Worm (Caenorhabditis elegans): Measurements from ENCODE around the gene fbxb-43.
"Not testable (repeated sequence)": the region's sequence is repeated elsewhere in the genome, so short reads cannot be mapped to it uniquely, and the experiment has no call there.

fbxb-43 gene

DNA sequence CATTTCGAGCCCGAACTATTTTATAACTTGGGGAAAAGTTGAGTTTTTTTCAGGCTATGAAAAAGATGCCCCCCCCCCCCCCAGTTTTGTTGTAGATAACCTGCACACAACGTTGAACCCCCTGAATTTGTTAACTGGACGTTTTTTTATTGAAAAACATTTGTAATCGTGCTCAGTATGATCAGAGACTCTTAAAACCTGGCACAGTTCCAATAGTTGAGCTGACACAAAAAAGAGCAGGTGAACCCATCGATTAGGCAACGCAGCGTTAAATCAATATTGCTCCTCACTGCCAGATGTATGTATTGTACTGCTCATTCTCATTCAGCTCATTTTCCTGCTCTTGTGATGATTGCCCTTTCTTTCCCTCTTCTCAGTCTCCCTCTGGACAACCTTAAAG is 9.6 kb downstream of the fbxb-43 start, which contains the start of gene K05F6.12:
Gene K05F6.12, plus strand, starts transcription at position 301 of the 400 bp plus-strand sequence.
- no peak for TF ChIP-seq unc-62 (GFP tag; optimal IDR thresholded peaks at IDR 0.05)

DNA sequence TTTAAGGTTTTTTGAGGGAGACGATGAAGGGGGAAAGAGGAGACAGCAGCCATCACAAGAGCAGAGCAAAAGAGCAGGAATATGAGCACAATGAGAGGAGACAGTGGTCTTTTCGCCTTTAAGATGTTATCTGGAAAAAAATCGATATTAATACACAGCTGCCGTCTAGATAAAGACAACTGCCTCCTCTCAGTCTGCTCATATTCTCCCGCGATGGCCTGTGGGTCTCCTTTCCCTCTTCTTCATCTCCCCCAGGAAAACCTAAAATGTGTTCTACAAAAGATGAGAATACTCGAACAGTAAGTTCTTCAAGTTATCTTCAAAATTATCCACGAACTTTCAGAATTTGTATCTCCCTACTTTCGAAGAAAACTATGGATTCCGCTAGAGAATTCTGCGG is 14.5 kb downstream of the fbxb-43 start, which contains the start of the genes fbxb-52 and fbxb-51:
Gene fbxb-52, minus strand, starts transcription at position 101 of the 400 bp plus-strand sequence.
Gene fbxb-51, plus strand, starts transcription at position 212 of the 400 bp plus-strand sequence.
- TF ChIP-seq unc-62 (GFP tag; optimal IDR thresholded peaks at IDR 0.05), result no peak

DNA sequence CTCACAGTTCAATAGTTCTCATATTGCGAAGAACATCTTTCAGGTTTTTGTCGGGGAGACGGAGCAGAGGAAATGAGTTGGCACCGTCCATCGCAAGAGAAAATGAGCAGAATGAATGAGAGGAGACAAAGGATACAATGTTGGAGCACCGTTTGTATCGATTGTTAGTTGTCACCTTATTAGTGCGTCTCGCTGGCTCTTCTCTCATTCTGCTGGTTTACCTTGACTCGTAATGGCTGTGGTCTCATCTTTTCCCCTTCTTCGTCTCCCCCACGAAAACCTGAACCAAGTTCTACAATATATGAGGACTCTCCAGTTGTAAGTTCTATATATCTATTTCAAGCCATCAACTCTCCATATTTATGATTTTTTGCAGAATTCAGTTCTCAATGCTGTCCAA is 20.2 kb downstream of the fbxb-43 start, which contains the start of the genes fbxb-54 and fbxb-50:
Gene fbxb-54, minus strand, starts transcription at position 101 of the 400 bp plus-strand sequence.
Gene fbxb-50, plus strand, starts transcription at position 227 of the 400 bp plus-strand sequence.
- not testable (repeated sequence) for TF ChIP-seq unc-62 (GFP tag; optimal IDR thresholded peaks at IDR 0.05)

DNA sequence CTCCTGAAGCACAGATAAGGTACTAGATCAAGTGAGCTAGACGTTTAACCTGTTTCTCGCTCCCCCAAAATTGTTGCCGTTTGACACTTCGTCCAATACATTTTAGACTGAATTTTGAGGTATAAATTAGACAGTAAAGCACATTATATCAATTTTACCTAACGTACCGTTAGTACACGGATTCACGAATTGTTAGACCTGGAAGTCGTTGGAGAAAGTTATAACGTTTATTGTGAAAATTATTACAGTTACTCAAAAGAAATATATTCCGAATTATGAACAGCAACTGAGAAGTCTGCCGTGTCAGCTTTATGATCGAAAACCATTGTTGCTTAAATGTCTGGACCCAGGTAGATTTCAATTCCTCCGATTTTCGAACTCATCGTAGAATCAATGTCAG is 24.8 kb downstream of the fbxb-43 start:
- no peak for TF ChIP-seq unc-62 (GFP tag; optimal IDR thresholded peaks at IDR 0.05)

DNA sequence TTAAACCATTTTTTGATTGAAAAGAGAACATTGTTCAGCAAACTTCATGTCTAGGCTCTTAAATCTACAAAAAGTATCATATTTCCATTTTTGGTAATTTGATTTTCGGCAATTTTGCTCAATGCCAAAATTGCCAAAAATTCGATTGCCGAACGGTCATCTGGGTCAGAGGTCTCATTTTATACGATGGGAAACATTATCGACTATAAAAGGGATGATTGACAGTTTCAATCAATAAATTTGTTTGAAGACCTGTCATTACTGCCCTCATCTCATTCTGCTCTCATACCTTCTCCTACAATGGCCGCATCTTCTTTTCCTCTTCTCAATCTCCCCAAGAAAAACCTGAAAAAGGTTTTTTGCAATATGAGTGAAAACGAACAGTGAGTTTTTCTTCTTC is 25.8 kb downstream of the fbxb-43 start, which contains the start of gene K05F6.14:
Gene K05F6.14, plus strand, starts transcription at position 301 of the 400 bp plus-strand sequence.
- TF ChIP-seq unc-62 (GFP tag; optimal IDR thresholded peaks at IDR 0.05), result no peak

DNA sequence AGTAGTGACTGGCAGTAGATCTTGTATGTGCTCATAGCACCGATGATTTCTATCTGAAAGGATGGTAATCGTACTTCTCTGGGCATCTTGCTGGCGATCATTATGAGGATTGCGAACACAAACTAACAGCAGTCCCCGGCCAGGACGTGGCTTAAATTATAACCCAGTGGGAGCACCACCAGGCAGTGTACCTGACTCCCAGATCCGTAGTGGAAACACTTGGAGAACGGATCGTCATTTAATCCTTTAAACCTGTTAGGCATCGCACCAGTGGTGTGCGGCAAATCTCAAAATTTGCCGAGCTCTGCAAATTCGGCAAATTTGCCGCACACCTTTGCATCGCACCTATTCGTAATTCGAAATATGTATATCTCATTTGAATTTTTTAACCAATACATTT is 31.6 kb downstream of the fbxb-43 start, which contains the start of gene K05F6.8:
Gene K05F6.8, minus strand, starts transcription at position 101 of the 400 bp plus-strand sequence.
- no peak for TF ChIP-seq unc-62 (GFP tag; optimal IDR thresholded peaks at IDR 0.05)

DNA sequence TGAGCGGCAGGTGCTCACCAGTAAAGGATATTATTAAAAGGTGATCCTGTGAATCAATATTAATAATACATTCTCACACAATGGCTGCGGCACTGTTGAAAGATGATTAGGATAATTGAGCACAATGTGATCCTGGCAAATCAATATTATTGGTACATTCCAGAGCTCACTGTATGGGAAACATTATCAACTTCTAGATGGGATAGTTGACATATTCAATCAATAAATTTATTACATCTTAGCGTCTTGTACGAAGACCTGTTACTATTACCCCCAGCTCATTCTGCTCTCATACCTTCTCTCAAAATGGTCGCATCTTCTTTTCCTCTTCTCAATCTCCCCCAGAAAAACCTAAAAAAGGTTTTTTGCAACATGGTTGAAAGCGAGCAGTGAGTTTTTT is 32.2 kb downstream of the fbxb-43 start, which contains the start of gene fbxb-49:
Gene fbxb-49, plus strand, starts transcription at position 301 of the 400 bp plus-strand sequence.
- no peak for TF ChIP-seq unc-62 (GFP tag; optimal IDR thresholded peaks at IDR 0.05)

DNA sequence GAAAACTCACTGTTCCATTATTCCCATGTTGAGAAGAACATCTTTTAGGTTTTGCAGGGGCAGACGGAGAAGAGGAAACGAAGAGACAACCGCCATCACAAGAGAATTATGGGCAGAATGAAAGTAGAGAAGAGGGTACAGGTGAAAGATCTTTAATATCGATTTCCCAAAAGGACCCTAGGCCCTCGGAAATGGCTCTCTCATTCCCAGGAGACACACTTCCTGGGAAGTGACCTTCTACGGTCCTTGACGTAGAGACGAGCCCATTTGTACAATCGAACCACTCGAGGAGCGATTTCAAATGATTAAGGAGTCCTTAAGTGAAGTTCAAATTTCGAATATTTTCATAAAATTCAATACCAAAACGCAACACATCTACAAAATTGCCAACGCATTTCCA is 35.0 kb downstream of the fbxb-43 start, which contains the start of gene fbxb-46:
Gene fbxb-46, minus strand, starts transcription at position 101 of the 400 bp plus-strand sequence.
- no peak for TF ChIP-seq unc-62 (GFP tag; optimal IDR thresholded peaks at IDR 0.05)

DNA sequence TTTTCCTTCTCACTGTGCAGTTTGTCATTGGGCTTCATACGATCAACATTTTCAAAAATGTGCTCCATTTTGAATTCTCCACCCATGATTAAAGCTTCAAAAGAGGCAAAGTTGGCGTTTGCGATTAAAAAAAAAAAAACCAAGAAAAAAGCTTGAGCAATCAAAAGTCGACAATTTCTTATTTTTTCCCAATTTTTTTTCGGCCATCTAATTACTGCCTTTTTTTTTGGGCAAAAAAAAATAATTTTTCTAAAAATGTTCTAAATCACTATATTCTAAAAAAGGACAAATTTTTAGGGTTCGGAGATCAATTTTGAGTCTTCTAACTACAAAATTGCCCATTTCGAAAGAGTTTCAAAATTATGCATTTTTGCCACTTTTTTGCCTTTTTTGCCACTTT is 40.0 kb downstream of the fbxb-43 start, which contains the start of gene K05F6.10:
Gene K05F6.10, minus strand, starts transcription at position 101 of the 400 bp plus-strand sequence.
- no peak for TF ChIP-seq unc-62 (GFP tag; optimal IDR thresholded peaks at IDR 0.05)

DNA sequence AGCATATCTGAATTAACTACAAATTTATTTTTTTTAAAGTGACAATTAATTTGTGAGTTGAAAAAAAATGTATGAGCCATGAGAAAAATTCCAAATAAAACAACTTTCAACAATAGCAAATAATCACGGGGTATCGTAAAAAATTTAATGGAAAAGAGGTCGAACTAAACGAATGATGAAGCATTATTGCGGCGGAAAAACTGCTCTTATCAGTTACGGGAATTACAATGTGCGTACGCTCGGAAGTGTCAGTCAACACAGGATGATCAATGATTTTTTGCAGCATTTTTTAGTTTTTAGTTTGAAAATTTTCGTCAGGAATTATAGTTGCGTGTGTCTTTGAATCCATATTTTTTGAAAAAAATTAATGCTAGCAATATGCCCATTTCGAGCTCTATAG is 40.7 kb downstream of the fbxb-43 start:
- TF ChIP-seq unc-62 (GFP tag; optimal IDR thresholded peaks at IDR 0.05), result no peak

DNA sequence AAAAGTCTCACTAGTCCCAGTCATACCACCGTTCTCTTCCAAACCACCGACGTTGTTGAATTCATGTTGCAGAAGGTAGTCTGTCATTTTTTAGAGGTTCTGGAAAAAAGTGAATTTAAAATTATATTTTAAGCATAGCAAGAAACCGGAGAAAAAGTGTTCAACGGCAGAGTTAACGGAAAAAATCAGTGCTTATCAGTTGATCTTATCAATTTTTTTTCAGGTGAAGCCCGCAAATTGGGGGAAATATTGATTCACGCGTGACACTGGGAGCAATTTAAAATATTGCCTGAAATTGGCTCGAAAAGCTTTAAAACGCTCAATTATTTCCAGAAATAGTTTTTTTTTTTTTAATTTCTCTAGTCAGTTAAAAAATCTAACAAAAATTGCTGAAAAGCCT is 43.9 kb downstream of the fbxb-43 start, which contains the start of gene math-38:
Gene math-38, minus strand, starts transcription at position 101 of the 400 bp plus-strand sequence.
- TF ChIP-seq unc-62 (GFP tag; optimal IDR thresholded peaks at IDR 0.05), result no peak

DNA sequence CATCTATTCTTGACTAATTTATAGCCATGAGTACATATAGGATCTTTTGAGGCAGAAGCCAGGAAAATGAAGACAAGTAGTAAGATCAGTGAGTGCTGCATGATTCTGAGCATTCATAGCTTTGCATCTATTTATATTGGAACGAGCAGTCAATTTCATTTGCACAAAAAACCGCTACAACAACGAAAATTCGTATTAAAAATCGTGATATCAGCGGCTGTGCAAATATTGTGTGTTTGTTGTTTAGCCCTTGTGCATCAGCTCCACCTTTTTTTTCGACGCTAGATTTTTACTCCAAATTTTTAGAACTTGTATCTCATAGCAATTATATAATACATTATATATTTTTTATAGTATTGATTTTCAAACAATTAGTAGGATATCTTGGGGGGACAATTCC is 48.1 kb downstream of the fbxb-43 start, which contains the start of gene clec-21:
Gene clec-21, minus strand, starts transcription at position 101 of the 400 bp plus-strand sequence.
- no peak for TF ChIP-seq unc-62 (GFP tag; optimal IDR thresholded peaks at IDR 0.05)

DNA sequence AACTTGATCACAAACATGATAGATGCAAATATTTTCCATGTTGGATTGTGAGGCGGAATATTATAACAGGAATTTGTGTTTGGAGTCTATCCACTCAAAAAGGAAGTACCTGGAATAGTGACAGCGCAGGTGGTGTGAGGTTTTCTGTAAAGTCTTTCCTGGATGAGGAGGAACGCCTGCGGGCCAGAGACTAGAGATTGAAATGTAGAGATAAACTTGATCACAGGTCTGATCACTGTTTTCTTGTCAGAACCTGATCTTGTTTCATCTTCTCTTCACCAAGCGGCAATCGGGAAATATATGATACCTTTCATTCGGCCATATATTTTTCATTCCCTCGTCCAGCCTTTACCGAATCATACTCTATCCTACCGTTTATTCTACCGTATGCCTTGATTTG is 50.3 kb downstream of the fbxb-43 start, which contains the start of gene T07H3.8:
Gene T07H3.8, plus strand, starts transcription at position 301 of the 400 bp plus-strand sequence.
- no peak for TF ChIP-seq unc-62 (GFP tag; optimal IDR thresholded peaks at IDR 0.05)
